Worm (Caenorhabditis elegans) whole organism, L4 larva: ENCODE measurements around the gene set-8.

ENCODE experiments used
- F10B5.3 ChIP-seq: sonication (generic microtip); optimal IDR thresholded peaks from 2 replicates; lab custom pipeline; 2016; ENCODE audit warnings: mild to moderate bottlenecking, missing genetic modification characterization, missing compliant biosample characterization
- F26F4.8 ChIP-seq: fragments of 200-800 bp; sonication (Bioruptor generic); conservative IDR thresholded peaks from 2 replicates; pipeline ENCODE4 v1.3.6; 2022; ENCODE audit warnings: missing genetic modification characterization, missing compliant biosample characterization
- F49E8.2 ChIP-seq: sonication (generic microtip); optimal IDR thresholded peaks from 2 replicates; lab custom pipeline; 2016; ENCODE audit warnings: missing compliant biosample characterization, mild to moderate bottlenecking, missing genetic modification characterization, borderline replicate concordance
- R02D3.7 ChIP-seq: fragments of 150-350 bp; sonication (generic microtip); optimal IDR thresholded peaks from 3 replicates; lab custom pipeline; 2014; ENCODE audit warnings: missing biosample characterization, missing genetic modification characterization
- Y105C5A.15 ChIP-seq: fragments of 200-800 bp; sonication (Bioruptor generic); IDR thresholded peaks from 2 replicates; pipeline ENCODE4 v1.3.6; 2022; ENCODE audit warnings: missing genetic modification characterization, missing compliant biosample characterization
- aly-2 ChIP-seq: sonication (generic microtip); optimal IDR thresholded peaks from 2 replicates; lab custom pipeline; 2018; ENCODE audit warnings: missing biosample characterization, missing genetic modification characterization
- ama-1 ChIP-seq: fragments of 150-350 bp; optimal IDR thresholded peaks from 2 replicates; lab custom pipeline; 2014; ENCODE audit warnings: inconsistent platforms, mixed read lengths
- attf-4 ChIP-seq: sonication (generic microtip); optimal IDR thresholded peaks from 3 replicates; lab custom pipeline; 2017; ENCODE audit warnings: missing biosample characterization, missing genetic modification characterization
- ceh-28 ChIP-seq: fragments of 150-350 bp; optimal IDR thresholded peaks from 2 replicates; lab custom pipeline; 2014; ENCODE audit warnings: missing biosample characterization, missing genetic modification reagents, missing genetic modification characterization
- ceh-44 ChIP-seq: fragments of 200-800 bp; sonication (Bioruptor generic); IDR thresholded peaks from 2 replicates; pipeline ENCODE4 v1.3.6; 2022; ENCODE audit warnings: missing genetic modification reagents, missing genetic modification characterization, missing compliant biosample characterization
- ceh-82 ChIP-seq: sonication (generic microtip); optimal IDR thresholded peaks from 2 replicates; lab custom pipeline; 2017; ENCODE audit warnings: missing biosample characterization, missing genetic modification characterization
- cey-2 ChIP-seq: sonication (generic microtip); optimal IDR thresholded peaks from 3 replicates; lab custom pipeline; 2017; ENCODE audit warnings: missing genetic modification characterization, mild to moderate bottlenecking, missing compliant biosample characterization, antibody characterized with exemption, borderline replicate concordance; ENCODE audit not compliant: insufficient read depth
- daf-12 ChIP-seq: fragments of 150-350 bp; optimal IDR thresholded peaks from 2 replicates; lab custom pipeline; 2014; ENCODE audit warnings: missing biosample characterization, missing genetic modification reagents, missing genetic modification characterization
- daf-16 ChIP-seq, 3 experiments: sonication (generic microtip); optimal IDR thresholded peaks; 2 replicates each; lab custom pipeline; 2016 to 2017; ENCODE audit warnings: missing genetic modification characterization in 3 of 3, missing genetic modification reagents in 3 of 3, mild to moderate bottlenecking in 2 of 3, missing compliant biosample characterization in 2 of 3, missing biosample characterization in 1 of 3, moderate library complexity in 1 of 3
- daf-8 ChIP-seq: fragments of 200-800 bp; sonication (Bioruptor generic); IDR thresholded peaks from 2 replicates; pipeline ENCODE4 v1.3.6; 2022; ENCODE audit warnings: missing genetic modification characterization, missing compliant biosample characterization
- dpl-1 ChIP-seq: fragments of 150-350 bp; optimal IDR thresholded peaks from 2 replicates; lab custom pipeline; 2014; ENCODE audit warnings: missing biosample characterization, missing genetic modification reagents, missing genetic modification characterization
- dve-1 ChIP-seq: sonication (generic microtip); optimal IDR thresholded peaks from 2 replicates; lab custom pipeline; 2017; ENCODE audit warnings: antibody characterized with exemption, mild to moderate bottlenecking, missing genetic modification characterization, missing compliant biosample characterization; ENCODE audit not compliant: insufficient read depth
- egl-43 ChIP-seq: fragments of 200-800 bp; sonication (Bioruptor generic); IDR thresholded peaks from 2 replicates; pipeline ENCODE4 v1.3.6; 2022; ENCODE audit warnings: missing genetic modification reagents, missing genetic modification characterization, missing compliant biosample characterization
- gei-8 ChIP-seq: fragments of 200-800 bp; sonication (Bioruptor generic); optimal IDR thresholded peaks from 2 replicates; lab custom pipeline; 2018; ENCODE audit warnings: mild to moderate bottlenecking, missing genetic modification characterization, missing compliant biosample characterization
- hif-1 ChIP-seq, 2 experiments: sonication (generic microtip); optimal IDR thresholded peaks; 2 replicates each; lab custom pipeline; 2016 to 2017; ENCODE audit warnings: missing compliant biosample characterization in 2 of 2, missing genetic modification characterization in 2 of 2, missing genetic modification reagents in 2 of 2, missing genotype in 2 of 2, mild to moderate bottlenecking in 1 of 2
- hlh-11 ChIP-seq: fragments of 200-800 bp; sonication (Bioruptor generic); optimal IDR thresholded peaks from 2 replicates; lab custom pipeline; 2018; ENCODE audit warnings: mild to moderate bottlenecking, missing genetic modification characterization, missing compliant biosample characterization
- hlh-30 ChIP-seq: sonication (generic microtip); optimal IDR thresholded peaks from 2 replicates; lab custom pipeline; 2017; ENCODE audit warnings: antibody characterized with exemption, mild to moderate bottlenecking, missing genetic modification characterization, missing compliant biosample characterization; ENCODE audit not compliant: insufficient read depth
- hmg-1.1 ChIP-seq: fragments of 200-800 bp; sonication (Bioruptor generic); IDR thresholded peaks from 2 replicates; pipeline ENCODE4 v1.3.6; 2022; ENCODE audit warnings: missing genetic modification reagents, missing genetic modification characterization, missing compliant biosample characterization
- jun-1 ChIP-seq: fragments of 150-350 bp; optimal IDR thresholded peaks from 2 replicates; lab custom pipeline; 2014; ENCODE audit warnings: missing biosample characterization, missing genetic modification reagents, missing genetic modification characterization
- lin-13 ChIP-seq: fragments of 150-350 bp; optimal IDR thresholded peaks from 2 replicates; lab custom pipeline; 2014; ENCODE audit warnings: missing biosample characterization, missing genetic modification reagents, missing genetic modification characterization
- lin-38 ChIP-seq: fragments of 200-800 bp; sonication (Bioruptor generic); IDR thresholded peaks from 2 replicates; pipeline ENCODE4 v1.3.6; 2022; ENCODE audit warnings: missing genetic modification reagents, missing genetic modification characterization, missing compliant biosample characterization
- lin-39 ChIP-seq: fragments of 150-350 bp; optimal IDR thresholded peaks from 2 replicates; lab custom pipeline; 2014; ENCODE audit warnings: missing biosample characterization, missing genetic modification reagents, missing genetic modification characterization
- mdl-1 ChIP-seq, 2 experiments: fragments of 150-350 bp in 1 of 2; sonication (generic microtip) in 1 of 2; optimal IDR thresholded peaks; 2 replicates each; lab custom pipeline; 2014 to 2017; ENCODE audit warnings: missing biosample characterization in 2 of 2, missing genetic modification characterization in 2 of 2
- mdt-29 ChIP-seq: fragments of 200-800 bp; sonication (Bioruptor generic); IDR thresholded peaks from 2 replicates; pipeline ENCODE4 v1.3.6; 2022; ENCODE audit warnings: missing genetic modification reagents, missing genetic modification characterization, missing compliant biosample characterization
- mep-1 ChIP-seq: fragments of 150-350 bp; sonication (generic microtip); optimal IDR thresholded peaks from 3 replicates; lab custom pipeline; 2014; ENCODE audit warnings: missing biosample characterization, missing genetic modification characterization
- mxl-3 ChIP-seq: fragments of 200-800 bp; sonication (Bioruptor generic); optimal IDR thresholded peaks from 2 replicates; lab custom pipeline; 2018; ENCODE audit warnings: mild to moderate bottlenecking, missing genetic modification characterization, missing compliant biosample characterization
- nhr-102 ChIP-seq: sonication (generic microtip); optimal IDR thresholded peaks from 2 replicates; lab custom pipeline; 2016; ENCODE audit warnings: mild to moderate bottlenecking, missing genetic modification characterization, moderate library complexity, missing compliant biosample characterization
- nhr-11 ChIP-seq: fragments of 150-350 bp; optimal IDR thresholded peaks from 2 replicates; lab custom pipeline; 2014; ENCODE audit warnings: missing biosample characterization, missing genetic modification characterization
- nhr-25 ChIP-seq: sonication (generic microtip); optimal IDR thresholded peaks from 2 replicates; lab custom pipeline; 2017; ENCODE audit warnings: missing genetic modification characterization, mild to moderate bottlenecking, missing compliant biosample characterization, antibody characterized with exemption, moderate library complexity, borderline replicate concordance; ENCODE audit not compliant: insufficient read depth
- nhr-6 ChIP-seq: fragments of 150-350 bp; optimal IDR thresholded peaks from 2 replicates; lab custom pipeline; 2014; ENCODE audit warnings: missing biosample characterization, missing genetic modification characterization
- nhr-76 ChIP-seq: fragments of 150-350 bp; optimal IDR thresholded peaks from 2 replicates; lab custom pipeline; 2014; ENCODE audit warnings: missing biosample characterization, missing genetic modification characterization
- nhr-77 ChIP-seq: fragments of 150-350 bp; optimal IDR thresholded peaks from 2 replicates; lab custom pipeline; 2014; ENCODE audit warnings: missing biosample characterization, missing genetic modification characterization
- pha-4 ChIP-seq, 2 experiments: fragments of 150-350 bp in 1 of 2; fragments of 200-800 bp in 1 of 2; sonication (Bioruptor generic) in 1 of 2; IDR thresholded peaks in 1 of 2; optimal IDR thresholded peaks in 1 of 2; 2 replicates each; pipeline versions ENCODE4 v1.3.6 to Lab custom; 2014 to 2022; ENCODE audit warnings: missing genetic modification characterization in 2 of 2, missing genetic modification reagents in 2 of 2, missing biosample characterization in 1 of 2, missing compliant biosample characterization in 1 of 2
- php-3 ChIP-seq: fragments of 200-800 bp; sonication (Bioruptor generic); IDR thresholded peaks from 2 replicates; pipeline ENCODE4 v1.3.6; 2022; ENCODE audit warnings: missing genetic modification reagents, missing genetic modification characterization, missing compliant biosample characterization
- pqm-1 ChIP-seq: sonication (generic microtip); optimal IDR thresholded peaks from 2 replicates; lab custom pipeline; 2017; ENCODE audit warnings: missing biosample characterization, missing genetic modification characterization
- sdz-12 ChIP-seq: fragments of 200-800 bp; sonication (Bioruptor generic); optimal IDR thresholded peaks from 2 replicates; lab custom pipeline; 2018; ENCODE audit warnings: mild to moderate bottlenecking, missing genetic modification characterization, missing compliant biosample characterization
- set-16 ChIP-seq: fragments of 200-800 bp; sonication (Bioruptor generic); IDR thresholded peaks from 2 replicates; pipeline ENCODE4 v1.3.6; 2022; ENCODE audit warnings: missing genetic modification reagents, missing genetic modification characterization, missing compliant biosample characterization
- snpc-1.2 ChIP-seq: fragments of 200-800 bp; sonication (Bioruptor generic); IDR thresholded peaks from 2 replicates; pipeline ENCODE4 v1.3.6; 2022; ENCODE audit warnings: missing genetic modification reagents, missing genetic modification characterization, missing compliant biosample characterization
- spr-3 ChIP-seq: fragments of 200-800 bp; sonication (Bioruptor generic); optimal IDR thresholded peaks from 2 replicates; lab custom pipeline; 2018; ENCODE audit warnings: mild to moderate bottlenecking, missing genetic modification characterization, missing compliant biosample characterization
- tag-97 ChIP-seq: fragments of 200-800 bp; sonication (Bioruptor generic); IDR thresholded peaks from 2 replicates; pipeline ENCODE4 v1.3.6; 2022; ENCODE audit warnings: missing genetic modification characterization, missing compliant biosample characterization
- zag-1 ChIP-seq: fragments of 150-350 bp; optimal IDR thresholded peaks from 2 replicates; lab custom pipeline; 2014; ENCODE audit warnings: missing biosample characterization, missing genetic modification characterization
- zip-11 ChIP-seq: fragments of 200-800 bp; sonication (Bioruptor generic); IDR thresholded peaks from 2 replicates; pipeline ENCODE4 v1.3.6; 2022; ENCODE audit warnings: missing genetic modification characterization, missing compliant biosample characterization
- zip-2 ChIP-seq: fragments of 150-350 bp; optimal IDR thresholded peaks from 2 replicates; lab custom pipeline; 2014; ENCODE audit warnings: missing biosample characterization, missing genetic modification characterization
- ztf-7 ChIP-seq: fragments of 150-350 bp; optimal IDR thresholded peaks from 2 replicates; lab custom pipeline; 2014; ENCODE audit warnings: missing biosample characterization, missing genetic modification characterization

The set-8 gene

DNA sequence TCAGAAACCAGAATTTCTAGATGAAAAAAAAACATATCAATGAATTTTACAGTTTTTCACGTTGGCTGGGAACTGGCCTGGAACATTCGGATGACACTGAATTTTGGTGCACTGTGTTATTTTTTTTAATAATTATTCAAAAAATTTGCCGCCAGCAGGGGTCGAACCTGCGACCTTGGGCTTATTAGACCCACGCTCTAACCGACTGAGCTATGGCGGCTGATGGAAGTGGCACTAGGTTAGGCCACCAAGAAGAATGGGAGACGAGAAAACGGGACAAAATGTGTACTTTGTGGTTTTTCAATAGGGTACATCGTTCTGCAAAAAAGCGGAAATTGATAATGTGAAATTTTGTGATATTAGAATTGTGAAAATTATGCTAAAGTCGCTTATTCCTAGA lies 31.5 kb upstream of the set-8 start (continued):
- TF ChIP-seq zag-1 (tag; lab: Kevin White, UChicago) (no peak), snpc-1.2 (GFP tag; lab: Robert Waterston, UW) (peak; percentile 67), pqm-1 (tag; lab: Kevin White, UChicago) (no peak), mep-1 (tag; lab: Kevin White, UChicago) (no peak), cey-2 (no peak), F26F4.8 (no peak), daf-8 (GFP tag; lab: Robert Waterston, UW) (peak; percentile 53; the same call in 1 of the 2 replicates), ztf-7 (tag; lab: Kevin White, UChicago) (no peak), F49E8.2 (no peak), Y105C5A.15 (GFP tag; lab: Robert Waterston, UW) (no peak), dve-1 (peak; percentile 35), egl-43 (no peak; the same call in 1 of the 2 replicates), ceh-82 (tag; lab: Kevin White, UChicago) (no peak), nhr-76 (tag; lab: Kevin White, UChicago) (no peak), nhr-11 (tag; lab: Kevin White, UChicago) (no peak), daf-12 (tag; lab: Kevin White, UChicago) (no peak), nhr-102 (tag; lab: Kevin White, UChicago) (peak; percentile 49), R02D3.7 (tag; lab: Kevin White, UChicago) (no peak), dpl-1 (GFP tag; lab: Kevin White, UChicago) (no peak), mdt-29 (GFP tag; lab: Robert Waterston, UW) (0 out of 2 replicates have a peak, but pooled peaks have one; percentile 24), lin-38 (GFP tag; lab: Robert Waterston, UW) (no peak; the same call in 1 of the 2 replicates), lin-13 (GFP tag; lab: Kevin White, UChicago) (no peak), daf-16 (GFP tag; optimal IDR thresholded peaks at IDR 0.05; lab: Kevin White, UChicago) (peak in 1 of 2 experiments; percentile 70), daf-16 (tag; optimal IDR thresholded peaks at IDR 0.05; lab: Kevin White, UChicago) (no peak), attf-4 (no peak), zip-2 (tag; lab: Kevin White, UChicago) (no peak), spr-3 (GFP tag; lab: Kevin White, UChicago) (no peak), mdl-1 (tag; optimal IDR thresholded peaks at IDR 0.05; lab: Kevin White, UChicago) (peak in 1 of 2 experiments; percentile 13), F10B5.3 (tag; lab: Kevin White, UChicago) (no peak), lin-39 (tag; lab: Kevin White, UChicago) (no peak), hif-1 (tag; optimal IDR thresholded peaks at IDR 0.05; lab: Kevin White, UChicago) (no peak), hlh-11 (tag; lab: Kevin White, UChicago) (peak; percentile 58), hlh-30 (peak; percentile 25), sdz-12 (GFP tag; lab: Kevin White, UChicago) (no peak), ceh-28 (no peak), pha-4 (GFP tag; IDR thresholded peaks at IDR 0.05; lab: Robert Waterston, UW) (peak; percentile 64; the same call in 1 of the 2 replicates), pha-4 (tag; optimal IDR thresholded peaks at IDR 0.05; lab: Kevin White, UChicago) (no peak)

DNA sequence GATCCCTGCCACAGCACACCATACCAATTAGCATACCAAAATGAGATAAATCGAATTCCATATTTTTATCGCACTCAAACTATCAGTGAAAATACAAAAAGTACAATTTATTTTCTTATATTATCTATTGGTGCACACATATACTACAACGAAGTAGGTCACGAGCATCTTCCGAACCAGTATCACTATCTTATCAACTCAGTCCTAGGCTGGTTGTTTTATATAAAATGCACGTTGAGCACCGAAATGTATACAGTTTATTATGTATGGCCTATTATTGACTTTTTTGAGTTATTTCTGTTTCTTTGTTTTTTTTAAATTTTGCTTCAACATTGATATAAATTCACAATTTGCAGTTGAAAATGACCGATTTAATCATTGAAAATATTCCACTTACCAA lies 30.8 kb upstream of the set-8 start, which contains the start of gene C29F7.2:
Gene C29F7.2, plus strand, starts transcription at position 357 of the 400 bp plus-strand sequence.
- TF ChIP-seq nhr-77 = peak; percentile 87
- no peak for TF ChIP-seq ama-1 (lab: Kevin White, UChicago)
- no peak for TF ChIP-seq ceh-44 (GFP tag; lab: Robert Waterston, UW)
- peak in 1 of 2 experiments; percentile 2 for TF ChIP-seq daf-16 (GFP tag; optimal IDR thresholded peaks at IDR 0.05; lab: Kevin White, UChicago)
- peak; percentile 91 for TF ChIP-seq daf-16 (tag; optimal IDR thresholded peaks at IDR 0.05; lab: Kevin White, UChicago)
- no peak for TF ChIP-seq Y105C5A.15 (GFP tag; lab: Robert Waterston, UW)
- no peak for TF ChIP-seq aly-2 (tag; lab: Kevin White, UChicago)
- no peak for TF ChIP-seq mxl-3
- TF ChIP-seq dve-1 = peak; percentile 84
- no peak for TF ChIP-seq nhr-6 (tag; lab: Kevin White, UChicago)
- peak; percentile 47 for TF ChIP-seq pqm-1 (tag; lab: Kevin White, UChicago)
- 0 out of 2 replicates have a peak, but pooled peaks have one; percentile 33 for TF ChIP-seq php-3 (GFP tag; lab: Robert Waterston, UW)
- no peak for TF ChIP-seq set-16
- TF ChIP-seq jun-1 (tag; lab: Kevin White, UChicago) = no peak
- no peak for TF ChIP-seq attf-4
- TF ChIP-seq gei-8 = no peak
- TF ChIP-seq hmg-1.1 (GFP tag; lab: Robert Waterston, UW) = no peak
- TF ChIP-seq spr-3 (GFP tag; lab: Kevin White, UChicago) = no peak
- no peak for TF ChIP-seq nhr-25
- TF ChIP-seq hif-1 (tag; optimal IDR thresholded peaks at IDR 0.05; lab: Kevin White, UChicago) = peak in 1 of 2 experiments; percentile 28
- no peak for TF ChIP-seq zip-11
- no peak for TF ChIP-seq tag-97
